Fruit fly (Drosophila melanogaster) whole organism, embryonic: ENCODE data around the gene CG13369.

Experiments
- Adf1 ChIP-seq: fragments of 200-800 bp; sonication (Bioruptor generic); IDR thresholded peaks from 2 replicates; pipeline ENCODE4 v1.3.6; 2022; ENCODE audit warnings: missing biosample characterization, missing genetic modification characterization
- Antp ChIP-seq: fragments of 200-800 bp; sonication (Bioruptor generic); optimal IDR thresholded peaks from 3 replicates; lab custom pipeline; 2016; ENCODE audit warnings: missing biosample characterization, missing genetic modification characterization
- B-H1 ChIP-seq: fragments of 200-800 bp; sonication (Bioruptor generic); IDR thresholded peaks from 3 replicates; pipeline ENCODE4 v1.3.6; 2022; ENCODE audit warnings: missing biosample characterization, missing genetic modification characterization
- CG10147 ChIP-seq: fragments of 200-800 bp; sonication (Bioruptor generic); optimal IDR thresholded peaks from 2 replicates; lab custom pipeline; 2019; ENCODE audit warnings: missing biosample characterization, mild to moderate bottlenecking, missing genetic modification characterization, moderate library complexity
- CG10431 ChIP-seq: fragments of 200-800 bp; sonication (Bioruptor generic); optimal IDR thresholded peaks from 3 replicates; lab custom pipeline; 2018; ENCODE audit warnings: missing biosample characterization, mild to moderate bottlenecking, missing genetic modification characterization
- CG10565 ChIP-seq: fragments of 200-800 bp; sonication (Bioruptor generic); optimal IDR thresholded peaks from 3 replicates; lab custom pipeline; 2016; ENCODE audit warnings: missing biosample characterization, mild to moderate bottlenecking, missing genetic modification characterization
- CG12155 ChIP-seq: fragments of 200-800 bp; sonication (Bioruptor generic); optimal IDR thresholded peaks from 3 replicates; lab custom pipeline; 2016; ENCODE audit warnings: missing biosample characterization, missing genetic modification characterization
- CG13775 ChIP-seq: fragments of 200-800 bp; sonication (Bioruptor generic); optimal IDR thresholded peaks from 3 replicates; lab custom pipeline; 2017; ENCODE audit warnings: missing biosample characterization, mild to moderate bottlenecking, missing genetic modification characterization
- CG15269 ChIP-seq: fragments of 200-800 bp; sonication (Bioruptor generic); optimal IDR thresholded peaks from 2 replicates; lab custom pipeline; 2018; ENCODE audit warnings: missing biosample characterization, mild to moderate bottlenecking, missing genetic modification characterization, moderate library complexity
- CG17359 ChIP-seq: fragments of 200-800 bp; sonication (Bioruptor generic); optimal IDR thresholded peaks from 3 replicates; lab custom pipeline; 2018; ENCODE audit warnings: missing biosample characterization, mild to moderate bottlenecking, missing genetic modification characterization, moderate library complexity
- CG17829 ChIP-seq: fragments of 200-800 bp; optimal IDR thresholded peaks from 2 replicates; lab custom pipeline; 2019; ENCODE audit warnings: missing biosample characterization, mild to moderate bottlenecking, missing genetic modification characterization, moderate library complexity
- CG2116 ChIP-seq: fragments of 200-800 bp; sonication (Bioruptor generic); optimal IDR thresholded peaks from 3 replicates; lab custom pipeline; 2018; ENCODE audit warnings: missing biosample characterization, mild to moderate bottlenecking, missing genetic modification characterization
- CG30403 ChIP-seq: fragments of 200-800 bp; sonication (Bioruptor generic); optimal IDR thresholded peaks from 3 replicates; lab custom pipeline; 2016; ENCODE audit warnings: missing biosample characterization, missing genetic modification characterization
- CG32772 ChIP-seq: fragments of 200-800 bp; sonication (Bioruptor generic); IDR thresholded peaks from 2 replicates; pipeline ENCODE4 v1.3.6; 2022; ENCODE audit warnings: missing biosample characterization, missing genetic modification characterization
- CG33557 ChIP-seq: fragments of 200-800 bp; sonication (Bioruptor generic); optimal IDR thresholded peaks from 2 replicates; lab custom pipeline; 2019; ENCODE audit warnings: missing biosample characterization, mild to moderate bottlenecking, missing genetic modification characterization, moderate library complexity
- CG3838 ChIP-seq: fragments of 200-800 bp; sonication (Bioruptor generic); optimal IDR thresholded peaks from 3 replicates; lab custom pipeline; 2016; ENCODE audit warnings: missing biosample characterization, missing genetic modification characterization
- CG3847 ChIP-seq: fragments of 200-800 bp; sonication (Bioruptor generic); IDR thresholded peaks from 2 replicates; pipeline ENCODE4 v1.3.6; 2022; ENCODE audit warnings: missing biosample characterization, missing genetic modification characterization
- CG7928 ChIP-seq: fragments of 200-800 bp; sonication (Bioruptor generic); optimal IDR thresholded peaks from 2 replicates; lab custom pipeline; 2017; ENCODE audit warnings: missing biosample characterization, mild to moderate bottlenecking, missing genetic modification characterization
- CG9727 ChIP-seq: fragments of 200-800 bp; sonication (Bioruptor generic); optimal IDR thresholded peaks from 3 replicates; lab custom pipeline; 2017; ENCODE audit warnings: missing biosample characterization, mild to moderate bottlenecking, missing genetic modification characterization
- Dll ChIP-seq: fragments of 200-800 bp; sonication (Bioruptor generic); IDR thresholded peaks from 4 replicates; pipeline ENCODE4 v1.3.6; 2022; ENCODE audit warnings: missing biosample characterization, missing genetic modification characterization; ENCODE audit not compliant: partially characterized antibody
- H15 ChIP-seq: fragments of 200-800 bp; sonication (Bioruptor generic); IDR thresholded peaks from 3 replicates; pipeline ENCODE4 v1.3.6; 2022; ENCODE audit warnings: missing biosample characterization, missing genetic modification characterization
- Hr39 ChIP-seq: fragments of >200 bp; optimal IDR thresholded peaks from 2 replicates; lab custom pipeline; 2017
- Lpt ChIP-seq: fragments of >200 bp; optimal IDR thresholded peaks from 2 replicates; lab custom pipeline; 2018; ENCODE audit warnings: missing biosample characterization, missing genetic modification characterization
- Nf-YB ChIP-seq: fragments of 200-800 bp; sonication (Bioruptor generic); optimal IDR thresholded peaks from 3 replicates; lab custom pipeline; 2019; ENCODE audit warnings: missing biosample characterization, mild to moderate bottlenecking, missing genetic modification characterization, moderate library complexity
- Ravus ChIP-seq: fragments of 200-800 bp; sonication (Bioruptor generic); IDR thresholded peaks from 2 replicates; pipeline ENCODE4 v1.3.6; 2022; ENCODE audit warnings: missing biosample characterization, missing genetic modification characterization
- Sox102F ChIP-seq: fragments of 200-800 bp; sonication (Bioruptor generic); optimal IDR thresholded peaks from 2 replicates; lab custom pipeline; 2018; ENCODE audit warnings: missing biosample characterization, mild to moderate bottlenecking, missing genetic modification characterization, moderate library complexity
- Ssrp ChIP-seq: fragments of 200-800 bp; sonication (Bioruptor generic); optimal IDR thresholded peaks from 2 replicates; lab custom pipeline; 2018; ENCODE audit warnings: missing biosample characterization, mild to moderate bottlenecking, missing genetic modification characterization, moderate library complexity
- Xrp1 ChIP-seq: fragments of 200-800 bp; sonication (Bioruptor generic); IDR thresholded peaks from 2 replicates; pipeline ENCODE4 v1.3.6; 2022; ENCODE audit warnings: missing biosample characterization, missing genetic modification characterization
- br ChIP-seq: fragments of >200 bp; optimal IDR thresholded peaks from 2 replicates; lab custom pipeline; 2017
- bsh ChIP-seq, 2 experiments: fragments of 200-800 bp; sonication (Bioruptor generic); optimal IDR thresholded peaks; 2 replicates each; lab custom pipeline; 2017 to 2018; ENCODE audit warnings: mild to moderate bottlenecking in 2 of 2, missing biosample characterization in 2 of 2, missing genetic modification characterization in 2 of 2, moderate library complexity in 1 of 2
- caup ChIP-seq: fragments of 200-800 bp; sonication (Bioruptor generic); optimal IDR thresholded peaks from 3 replicates; lab custom pipeline; 2017; ENCODE audit warnings: missing biosample characterization, mild to moderate bottlenecking, missing genetic modification characterization, moderate library complexity; ENCODE audit not compliant: severe bottlenecking
- croc ChIP-seq: fragments of 200-800 bp; sonication (Bioruptor generic); conservative IDR thresholded peaks from 3 replicates; pipeline ENCODE4 v1.3.6; 2022; ENCODE audit warnings: missing biosample characterization, missing genetic modification characterization
- dmrt99B ChIP-seq: fragments of 200-800 bp; sonication (Bioruptor generic); optimal IDR thresholded peaks from 2 replicates; lab custom pipeline; 2018; ENCODE audit warnings: missing biosample characterization, mild to moderate bottlenecking, missing genetic modification characterization, moderate library complexity
- ems ChIP-seq: fragments of 200-800 bp; sonication (Bioruptor generic); optimal IDR thresholded peaks from 3 replicates; lab custom pipeline; 2016; ENCODE audit warnings: missing biosample characterization, missing genetic modification characterization
- exex ChIP-seq: fragments of 200-800 bp; sonication (Bioruptor generic); optimal IDR thresholded peaks from 4 replicates; lab custom pipeline; 2018; ENCODE audit warnings: missing biosample characterization, mild to moderate bottlenecking, missing genetic modification characterization, moderate library complexity
- gfzf ChIP-seq: fragments of 200-800 bp; sonication (Bioruptor generic); optimal IDR thresholded peaks from 2 replicates; lab custom pipeline; 2016; ENCODE audit warnings: missing biosample characterization, mild to moderate bottlenecking, missing genetic modification characterization, moderate library complexity
- hbn ChIP-seq: fragments of 200-800 bp; sonication (Bioruptor generic); IDR thresholded peaks from 2 replicates; pipeline ENCODE4 v1.3.6; 2022; ENCODE audit warnings: missing biosample characterization, missing genetic modification characterization; ENCODE audit not compliant: partially characterized antibody
- kni ChIP-seq: fragments of 200-800 bp; sonication (Bioruptor generic); optimal IDR thresholded peaks from 3 replicates; lab custom pipeline; 2017; ENCODE audit warnings: mild to moderate bottlenecking, missing biosample characterization, missing genetic modification reagents, missing genetic modification characterization
- lab ChIP-seq: fragments of 200-800 bp; sonication (Bioruptor generic); optimal IDR thresholded peaks from 3 replicates; lab custom pipeline; 2017; ENCODE audit warnings: missing biosample characterization, missing genetic modification characterization, mild to moderate bottlenecking, moderate library complexity, missing genetic modification reagents
- lilli ChIP-seq: fragments of 200-800 bp; sonication (Bioruptor generic); optimal IDR thresholded peaks from 3 replicates; lab custom pipeline; 2016; ENCODE audit warnings: missing biosample characterization, missing genetic modification characterization
- luna ChIP-seq: fragments of 200-800 bp; sonication (Bioruptor generic); optimal IDR thresholded peaks from 2 replicates; lab custom pipeline; 2016; ENCODE audit warnings: missing biosample characterization, missing genetic modification characterization
- maf-S ChIP-seq: fragments of 200-800 bp; sonication (Bioruptor generic); optimal IDR thresholded peaks from 2 replicates; lab custom pipeline; 2016; ENCODE audit warnings: missing biosample characterization, missing genetic modification characterization
- mld ChIP-seq: fragments of 200-800 bp; sonication (Bioruptor generic); IDR thresholded peaks from 3 replicates; pipeline ENCODE4 v1.3.6; 2022; ENCODE audit warnings: missing biosample characterization, missing genetic modification characterization; ENCODE audit not compliant: partially characterized antibody
- pho ChIP-seq: fragments of 200-800 bp; sonication (Bioruptor generic); optimal IDR thresholded peaks from 2 replicates; lab custom pipeline; 2016; ENCODE audit warnings: missing biosample characterization, missing genetic modification characterization
- pnt ChIP-seq: fragments of 200-800 bp; sonication (Bioruptor generic); optimal IDR thresholded peaks from 3 replicates; lab custom pipeline; 2016; ENCODE audit warnings: missing biosample characterization, missing genetic modification characterization
- prd ChIP-seq, 3 experiments: fragments of >200 bp in 2 of 3; fragments of 200-800 bp in 1 of 3; sonication (Bioruptor generic) in 1 of 3; optimal IDR thresholded peaks in 2 of 3; IDR thresholded peaks in 1 of 3; 2 replicates in 2 of 3; 3 replicates in 1 of 3; pipeline versions ENCODE4 v1.3.6 to Lab custom; 2017 to 2022; ENCODE audit warnings: missing biosample characterization in 1 of 3, missing genetic modification characterization in 1 of 3
- sd ChIP-seq: fragments of 200-800 bp; sonication (Bioruptor generic); optimal IDR thresholded peaks from 3 replicates; lab custom pipeline; 2018; ENCODE audit warnings: missing biosample characterization, mild to moderate bottlenecking, missing genetic modification characterization, moderate library complexity
- sob ChIP-seq: fragments of 200-800 bp; sonication (Bioruptor generic); IDR thresholded peaks from 2 replicates; pipeline ENCODE4 v1.3.6; 2022; ENCODE audit warnings: missing biosample characterization, missing genetic modification characterization
- sqz ChIP-seq: fragments of 200-800 bp; sonication (Bioruptor generic); optimal IDR thresholded peaks from 3 replicates; lab custom pipeline; 2018; ENCODE audit warnings: missing biosample characterization, mild to moderate bottlenecking, missing genetic modification characterization
- zfh1 ChIP-seq: fragments of 200-800 bp; sonication (Bioruptor generic); IDR thresholded peaks from 3 replicates; pipeline ENCODE4 v1.3.6; 2022; ENCODE audit warnings: missing biosample characterization, missing genetic modification characterization

CG13369 gene

DNA sequence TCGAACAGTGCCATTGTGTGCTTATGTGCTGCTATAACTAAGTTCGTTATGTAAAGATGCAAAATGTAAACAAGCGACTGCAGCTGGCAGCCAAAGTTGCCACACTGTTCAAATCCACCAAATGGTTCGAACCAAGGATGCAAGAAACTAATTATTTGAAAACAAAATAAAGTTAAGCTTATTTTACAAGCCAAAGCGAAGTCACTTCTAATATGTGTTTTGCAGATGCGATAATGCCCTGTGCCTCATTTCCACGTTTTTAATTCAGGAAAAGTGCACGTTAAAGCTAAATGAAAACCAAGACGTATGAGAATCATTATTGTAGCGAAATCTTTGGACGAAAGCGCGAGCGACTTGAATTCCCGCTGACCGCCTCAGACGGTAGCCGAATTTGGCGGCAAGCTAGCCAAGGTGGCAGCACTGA, 2.1 kb upstream of the CG13369 start, which contains the start of the genes CG13365 and Vsp37A (continued):
- TF ChIP-seq CG32772, result peak; percentile 33; the same call in 1 of the 2 replicates
- peak; percentile 55 for TF ChIP-seq lab (GFP tag; lab: Kevin White, UChicago)
- peak; percentile 52 for TF ChIP-seq CG30403
- TF ChIP-seq CG17829, result peak; percentile 86
- TF ChIP-seq CG12155, result peak; percentile 41
- TF ChIP-seq CG2116, result peak; percentile 39
- no peak for TF ChIP-seq hbn (GFP tag; lab: Robert Waterston, UW)
- TF ChIP-seq prd (optimal IDR thresholded peaks at IDR 0.05; lab: Kevin White, UChicago), result no peak
- peak; percentile 46; the same call in 2 of the 3 replicates for TF ChIP-seq prd (GFP tag; IDR thresholded peaks at IDR 0.05; lab: Robert Waterston, UW)
- TF ChIP-seq CG9727 (GFP tag; lab: Kevin White, UChicago), result peak; percentile 57
- no peak for TF ChIP-seq H15 (GFP tag; lab: Robert Waterston, UW)
- TF ChIP-seq luna (GFP tag; lab: Kevin White, UChicago), result no peak
- no peak for TF ChIP-seq dmrt99B (tag; lab: Kevin White, UChicago)
- TF ChIP-seq CG3847 (GFP tag; lab: Robert Waterston, UW), result peak; percentile 65
- no peak for TF ChIP-seq CG3838 (GFP tag; lab: Kevin White, UChicago)
- no peak for TF ChIP-seq B-H1 (GFP tag; lab: Robert Waterston, UW)
- TF ChIP-seq CG10565, result no peak
- peak; percentile 25 for TF ChIP-seq maf-S (GFP tag; lab: Kevin White, UChicago)
- TF ChIP-seq pnt, result peak; percentile 36
- peak; percentile 44 for TF ChIP-seq CG15269 (tag; lab: Kevin White, UChicago)
- no peak for TF ChIP-seq Nf-YB (GFP tag; lab: Kevin White, UChicago)
- TF ChIP-seq Lpt (GFP tag; lab: Kevin White, UChicago), result no peak
- peak; percentile 30 for TF ChIP-seq Sox102F (GFP tag; lab: Kevin White, UChicago)
- TF ChIP-seq Hr39 (lab: Kevin White, UChicago), result no peak
- TF ChIP-seq sd (tag; lab: Kevin White, UChicago), result peak; percentile 34
- peak; percentile 54 for TF ChIP-seq gfzf (GFP tag; lab: Kevin White, UChicago)
- peak; percentile 51 for TF ChIP-seq CG13775
- TF ChIP-seq zfh1 (GFP tag; lab: Robert Waterston, UW), result peak; percentile 52; the same call in 1 of the 3 replicates
- TF ChIP-seq exex (tag; lab: Kevin White, UChicago), result peak; percentile 21
- peak; percentile 31 for TF ChIP-seq CG7928
- peak; percentile 29 for TF ChIP-seq CG10147
- no peak for TF ChIP-seq br (lab: Kevin White, UChicago)
- TF ChIP-seq pho (GFP tag; lab: Kevin White, UChicago), result peak; percentile 49
- peak; percentile 63 for TF ChIP-seq lilli
- no peak for TF ChIP-seq CG10431
- TF ChIP-seq bsh (GFP tag; optimal IDR thresholded peaks at IDR 0.05; lab: Kevin White, UChicago), result no peak
- no peak for TF ChIP-seq sqz
- peak; percentile 31 for TF ChIP-seq CG17359
- TF ChIP-seq ems (GFP tag; lab: Kevin White, UChicago), result peak; percentile 17
- TF ChIP-seq Xrp1 (GFP tag; lab: Robert Waterston, UW), result 0 out of 2 replicates have a peak, but pooled peaks have one; percentile 27
- TF ChIP-seq kni (GFP tag; lab: Kevin White, UChicago), result peak; percentile 84
- TF ChIP-seq sob (GFP tag; lab: Robert Waterston, UW), result peak; percentile 39; the same call in 1 of the 2 replicates
- TF ChIP-seq Dll (GFP tag; lab: Robert Waterston, UW), result peak; percentile 49; the same call in 2 of the 4 replicates
- TF ChIP-seq CG33557 (GFP tag; lab: Kevin White, UChicago), result peak; percentile 34
- no peak for TF ChIP-seq Adf1 (GFP tag; lab: Robert Waterston, UW)
- TF ChIP-seq Ssrp (tag; lab: Kevin White, UChicago), result no peak
- no peak for TF ChIP-seq Ravus (GFP tag; lab: Robert Waterston, UW)
- peak; percentile 58 for TF ChIP-seq Antp (GFP tag; lab: Kevin White, UChicago)
- no peak for TF ChIP-seq mld
- TF ChIP-seq caup (GFP tag; lab: Kevin White, UChicago), result peak; percentile 3
- TF ChIP-seq croc, result peak; percentile 28; the same call in 1 of the 3 replicates
